Fruit fly (Drosophila melanogaster) whole organism, prepupa: ENCODE results near the gene CG17612.

Source experiments
- Blimp-1 ChIP-seq: fragments of 200-800 bp; sonication (Bioruptor generic); optimal IDR thresholded peaks from 3 replicates; lab custom pipeline; 2017; ENCODE audit warnings: missing biosample characterization, missing genetic modification characterization, mild to moderate bottlenecking, moderate library complexity, missing genetic modification reagents
- CG10669 ChIP-seq: fragments of 200-800 bp; sonication (Bioruptor generic); optimal IDR thresholded peaks from 3 replicates; lab custom pipeline; 2018; ENCODE audit warnings: missing biosample characterization, mild to moderate bottlenecking, missing genetic modification characterization, moderate library complexity
- CG11294 ChIP-seq: fragments of 200-800 bp; sonication (Bioruptor generic); IDR thresholded peaks from 2 replicates; pipeline ENCODE4 v1.3.6; 2022; ENCODE audit warnings: missing biosample characterization, missing genetic modification characterization
- CG11902 ChIP-seq: fragments of 200-800 bp; sonication (Bioruptor generic); optimal IDR thresholded peaks from 3 replicates; lab custom pipeline; 2016; ENCODE audit warnings: missing biosample characterization, missing genetic modification characterization
- CG15336 ChIP-seq: fragments of 200-800 bp; sonication (Bioruptor generic); IDR thresholded peaks from 2 replicates; pipeline ENCODE4 v1.3.6; 2022; ENCODE audit warnings: missing biosample characterization, missing genetic modification characterization
- CG1621 ChIP-seq: fragments of 200-800 bp; sonication (Bioruptor generic); optimal IDR thresholded peaks from 3 replicates; lab custom pipeline; 2018; ENCODE audit warnings: missing biosample characterization, mild to moderate bottlenecking, missing genetic modification characterization
- CG31627 ChIP-seq: fragments of 200-800 bp; sonication (Bioruptor generic); optimal IDR thresholded peaks from 3 replicates; lab custom pipeline; 2016; ENCODE audit warnings: missing biosample characterization, missing genetic modification characterization
- CG32006 ChIP-seq: fragments of 200-800 bp; sonication (Bioruptor generic); optimal IDR thresholded peaks from 3 replicates; lab custom pipeline; 2017; ENCODE audit warnings: missing biosample characterization, mild to moderate bottlenecking, missing genetic modification characterization
- CG34406 ChIP-seq: fragments of 200-800 bp; sonication (Bioruptor generic); optimal IDR thresholded peaks from 3 replicates; lab custom pipeline; 2016; ENCODE audit warnings: missing biosample characterization, missing genetic modification characterization
- CG3919 ChIP-seq: fragments of 200-800 bp; sonication (Bioruptor generic); optimal IDR thresholded peaks from 3 replicates; lab custom pipeline; 2016; ENCODE audit warnings: missing biosample characterization, missing genetic modification characterization
- CG4318 ChIP-seq: fragments of 200-800 bp; sonication (Bioruptor generic); optimal IDR thresholded peaks from 3 replicates; lab custom pipeline; 2017; ENCODE audit warnings: missing biosample characterization, mild to moderate bottlenecking, missing genetic modification characterization
- CG6163 ChIP-seq: fragments of 200-800 bp; sonication (Bioruptor generic); IDR thresholded peaks from 3 replicates; pipeline ENCODE4 v1.3.6; 2022; ENCODE audit warnings: missing biosample characterization, missing genetic modification characterization
- CG6276 ChIP-seq: fragments of 200-800 bp; sonication (Bioruptor generic); optimal IDR thresholded peaks from 2 replicates; lab custom pipeline; 2017; ENCODE audit warnings: missing biosample characterization, mild to moderate bottlenecking, missing genetic modification characterization
- CG6792 ChIP-seq: fragments of 200-800 bp; sonication (Bioruptor generic); optimal IDR thresholded peaks from 3 replicates; lab custom pipeline; 2016; ENCODE audit warnings: missing biosample characterization, missing genetic modification characterization
- CG6808 ChIP-seq: fragments of 200-800 bp; sonication (Bioruptor generic); optimal IDR thresholded peaks from 3 replicates; lab custom pipeline; 2017; ENCODE audit warnings: missing biosample characterization, missing genetic modification characterization, mild to moderate bottlenecking, moderate library complexity, missing genetic modification reagents
- CG6854 ChIP-seq: fragments of 200-800 bp; sonication (Bioruptor generic); optimal IDR thresholded peaks from 2 replicates; lab custom pipeline; 2017; ENCODE audit warnings: missing biosample characterization, mild to moderate bottlenecking, missing genetic modification characterization
- CG7368 ChIP-seq: fragments of 200-800 bp; sonication (Bioruptor generic); optimal IDR thresholded peaks from 3 replicates; lab custom pipeline; 2016; ENCODE audit warnings: missing biosample characterization, missing genetic modification characterization
- CG8119 ChIP-seq: fragments of 200-800 bp; sonication (Bioruptor generic); IDR thresholded peaks from 3 replicates; pipeline ENCODE4 v1.3.6; 2022; ENCODE audit warnings: missing biosample characterization, missing genetic modification characterization
- CG8632 ChIP-seq: fragments of 200-800 bp; sonication (Bioruptor generic); optimal IDR thresholded peaks from 3 replicates; lab custom pipeline; 2016; ENCODE audit warnings: missing biosample characterization, missing genetic modification characterization
- Eip75B ChIP-seq: fragments of 200-800 bp; sonication (Bioruptor generic); optimal IDR thresholded peaks from 3 replicates; lab custom pipeline; 2016; ENCODE audit warnings: missing biosample characterization, missing genetic modification characterization
- Eip78C ChIP-seq: fragments of 200-800 bp; sonication (Bioruptor generic); peaks from one replicate; lab custom pipeline; 2016; ENCODE audit warnings: missing biosample characterization, missing genetic modification characterization
- Eip93F ChIP-seq: fragments of 200-800 bp; sonication (Bioruptor generic); optimal IDR thresholded peaks from 2 replicates; lab custom pipeline; 2016; ENCODE audit warnings: missing biosample characterization, mild to moderate bottlenecking, missing genetic modification characterization
- Ets96B ChIP-seq: fragments of 200-800 bp; optimal IDR thresholded peaks from 2 replicates; lab custom pipeline; 2019; ENCODE audit warnings: missing biosample characterization, mild to moderate bottlenecking, missing genetic modification characterization, moderate library complexity
- Gug ChIP-seq: fragments of 200-800 bp; sonication (Bioruptor generic); IDR thresholded peaks from 2 replicates; pipeline ENCODE4 v1.3.6; 2022; ENCODE audit warnings: missing biosample characterization, missing genetic modification characterization
- Hr38 ChIP-seq: sonication (Bioruptor generic); optimal IDR thresholded peaks from 2 replicates; lab custom pipeline; 2016; ENCODE audit warnings: missing biosample characterization, missing genetic modification characterization
- Hr39 ChIP-seq: fragments of 200-800 bp; sonication (Bioruptor generic); optimal IDR thresholded peaks from 2 replicates; lab custom pipeline; 2016; ENCODE audit warnings: missing biosample characterization, missing genetic modification characterization
- Hr4 ChIP-seq: fragments of 200-800 bp; sonication (Bioruptor generic); optimal IDR thresholded peaks from 3 replicates; lab custom pipeline; 2016; ENCODE audit warnings: missing biosample characterization, missing genetic modification characterization
- Lpt ChIP-seq: fragments of 200-800 bp; sonication (Bioruptor generic); optimal IDR thresholded peaks from 3 replicates; lab custom pipeline; 2016; ENCODE audit warnings: missing biosample characterization, missing genetic modification characterization
- Met ChIP-seq: fragments of 200-800 bp; sonication (Bioruptor generic); optimal IDR thresholded peaks from 3 replicates; lab custom pipeline; 2016; ENCODE audit warnings: missing biosample characterization, missing genetic modification characterization
- OdsH ChIP-seq: fragments of 200-800 bp; sonication (Bioruptor generic); optimal IDR thresholded peaks from 3 replicates; lab custom pipeline; 2016; ENCODE audit warnings: missing biosample characterization, missing genetic modification characterization
- Sox14 ChIP-seq: fragments of 200-800 bp; sonication (Bioruptor generic); optimal IDR thresholded peaks from 3 replicates; lab custom pipeline; 2016; ENCODE audit warnings: missing biosample characterization, missing genetic modification characterization
- achi ChIP-seq: fragments of 200-800 bp; sonication (Bioruptor generic); optimal IDR thresholded peaks from 3 replicates; lab custom pipeline; 2016; ENCODE audit warnings: missing biosample characterization, missing genetic modification characterization
- acj6 ChIP-seq: fragments of 200-800 bp; sonication (Bioruptor generic); optimal IDR thresholded peaks from 3 replicates; lab custom pipeline; 2016; ENCODE audit warnings: missing biosample characterization, missing genetic modification characterization
- cyc ChIP-seq: fragments of 200-800 bp; sonication (Bioruptor generic); optimal IDR thresholded peaks from 3 replicates; lab custom pipeline; 2016; ENCODE audit warnings: missing biosample characterization, missing genetic modification characterization
- dac ChIP-seq: fragments of 200-800 bp; sonication (Bioruptor generic); optimal IDR thresholded peaks from 2 replicates; lab custom pipeline; 2017; ENCODE audit warnings: missing biosample characterization, mild to moderate bottlenecking, missing genetic modification characterization
- eg ChIP-seq: fragments of 200-800 bp; sonication (Bioruptor generic); IDR thresholded peaks from 3 replicates; pipeline ENCODE4 v1.3.6; 2022; ENCODE audit warnings: missing biosample characterization, missing genetic modification characterization
- esn ChIP-seq: fragments of 200-800 bp; sonication (Bioruptor generic); optimal IDR thresholded peaks from 2 replicates; lab custom pipeline; 2016; ENCODE audit warnings: missing biosample characterization, mild to moderate bottlenecking, missing genetic modification characterization, moderate library complexity
- fd59A ChIP-seq: fragments of 200-800 bp; sonication (Bioruptor generic); optimal IDR thresholded peaks from 2 replicates; lab custom pipeline; 2017; ENCODE audit warnings: missing biosample characterization, mild to moderate bottlenecking, missing genetic modification characterization, missing genetic modification reagents
- fd85E ChIP-seq: fragments of 200-800 bp; sonication (Bioruptor generic); optimal IDR thresholded peaks from 3 replicates; lab custom pipeline; 2016; ENCODE audit warnings: missing biosample characterization, missing genetic modification characterization
- lz ChIP-seq: fragments of 200-800 bp; sonication (Bioruptor generic); optimal IDR thresholded peaks from 3 replicates; lab custom pipeline; 2016; ENCODE audit warnings: missing biosample characterization, missing genetic modification characterization
- net ChIP-seq: fragments of 200-800 bp; sonication (Bioruptor generic); optimal IDR thresholded peaks from 3 replicates; lab custom pipeline; 2016; ENCODE audit warnings: missing biosample characterization, missing genetic modification characterization
- pdm3 ChIP-seq: fragments of 200-800 bp; sonication (Bioruptor generic); optimal IDR thresholded peaks from 3 replicates; lab custom pipeline; 2016; ENCODE audit warnings: missing biosample characterization, missing genetic modification characterization
- salr ChIP-seq, 2 experiments: fragments of 200-800 bp; sonication (Bioruptor generic); optimal IDR thresholded peaks; 3 replicates each; lab custom pipeline; 2016 to 2018; ENCODE audit warnings: missing biosample characterization in 2 of 2, missing genetic modification characterization in 2 of 2, mild to moderate bottlenecking in 1 of 2
- spab ChIP-seq: fragments of 200-800 bp; sonication (Bioruptor generic); optimal IDR thresholded peaks from 2 replicates; lab custom pipeline; 2017; ENCODE audit warnings: missing biosample characterization, mild to moderate bottlenecking, missing genetic modification characterization, missing genetic modification reagents
- ss ChIP-seq, 2 experiments: fragments of 200-800 bp; sonication (Bioruptor generic); optimal IDR thresholded peaks; 2 replicates in 1 of 2; 3 replicates in 1 of 2; lab custom pipeline; 2017 to 2018; ENCODE audit warnings: mild to moderate bottlenecking in 2 of 2, missing biosample characterization in 2 of 2, missing genetic modification characterization in 2 of 2, moderate library complexity in 1 of 2
- svp ChIP-seq: fragments of 200-800 bp; sonication (Bioruptor generic); peaks from one replicate; lab custom pipeline; 2016; ENCODE audit warnings: missing biosample characterization, missing genetic modification characterization
- topi ChIP-seq: fragments of 200-800 bp; sonication (Bioruptor generic); optimal IDR thresholded peaks from 3 replicates; lab custom pipeline; 2016; ENCODE audit warnings: missing biosample characterization, missing genetic modification characterization

CG17612 gene

dm6 chr2L:4416903-4417302 is 34.4 kb upstream of the CG17612 start (continued):
- peak; percentile 20 for TF ChIP-seq CG6792
- peak; percentile 43 for TF ChIP-seq Met
- no peak for TF ChIP-seq CG31627 (GFP tag; lab: Kevin White, UChicago)
- TF ChIP-seq spab = peak; percentile 34
- peak; percentile 66 for TF ChIP-seq svp (GFP tag; lab: Kevin White, UChicago)
- peak; percentile 44 for TF ChIP-seq esn (GFP tag; lab: Kevin White, UChicago)
- TF ChIP-seq salr (GFP tag; optimal IDR thresholded peaks at IDR 0.05; lab: Kevin White, UChicago) = no peak
- peak; percentile 31 for TF ChIP-seq CG6808 (GFP tag; lab: Kevin White, UChicago)
- TF ChIP-seq Hr38 (GFP tag; lab: Kevin White, UChicago) = no peak
- TF ChIP-seq Blimp-1 (GFP tag; lab: Kevin White, UChicago) = no peak
- TF ChIP-seq CG15336 = peak; percentile 51
- TF ChIP-seq eg (GFP tag; lab: Robert Waterston, UW) = peak; percentile 51; the same call in 2 of the 3 replicates
- no peak for TF ChIP-seq CG6854
- peak; percentile 41; the same call in 1 of the 3 replicates for TF ChIP-seq CG8119 (GFP tag; lab: Robert Waterston, UW)
- TF ChIP-seq Hr39 (GFP tag; lab: Kevin White, UChicago) = no peak
- TF ChIP-seq lz = peak; percentile 24
- peak; percentile 31 for TF ChIP-seq acj6
- TF ChIP-seq cyc (GFP tag; lab: Kevin White, UChicago) = peak; percentile 18
- TF ChIP-seq achi = peak; percentile 40
- TF ChIP-seq CG1621 (tag; lab: Kevin White, UChicago) = peak; percentile 26
- no peak for TF ChIP-seq CG11902
- peak; percentile 33 for TF ChIP-seq CG4318 (GFP tag; lab: Kevin White, UChicago)
- TF ChIP-seq topi = peak; percentile 20
- peak; percentile 61 for TF ChIP-seq CG10669
- no peak for TF ChIP-seq Lpt (GFP tag; lab: Kevin White, UChicago)
- no peak for TF ChIP-seq Sox14 (GFP tag; lab: Kevin White, UChicago)
- peak; percentile 28 for TF ChIP-seq Hr4 (GFP tag; lab: Kevin White, UChicago)
- peak; percentile 33 for TF ChIP-seq Eip75B (GFP tag; lab: Kevin White, UChicago)
- no peak for TF ChIP-seq dac (GFP tag; lab: Kevin White, UChicago)
- TF ChIP-seq CG8632 (GFP tag; lab: Kevin White, UChicago) = peak; percentile 32
- TF ChIP-seq Gug (GFP tag; lab: Robert Waterston, UW) = 0 out of 2 replicates have a peak, but pooled peaks have one; percentile 21
- TF ChIP-seq net (GFP tag; lab: Kevin White, UChicago) = no peak
- TF ChIP-seq CG7368 (GFP tag; lab: Kevin White, UChicago) = no peak
- TF ChIP-seq CG6276 = peak; percentile 4
- peak; percentile 33 for TF ChIP-seq OdsH (GFP tag; lab: Kevin White, UChicago)
- peak; percentile 10 for TF ChIP-seq fd59A (GFP tag; lab: Kevin White, UChicago)
- TF ChIP-seq, all 60 proteins: peak for 39

- TF ChIP-seq Hr4 (GFP tag; lab: Kevin White, UChicago) (peak; percentile 47), CG6163 (peak; percentile 49; the same call in 1 of the 3 replicates), net (GFP tag; lab: Kevin White, UChicago) (peak; percentile 40), dac (GFP tag; lab: Kevin White, UChicago) (no peak), Eip75B (GFP tag; lab: Kevin White, UChicago) (peak; percentile 53), topi (peak; percentile 26), Eip78C (GFP tag; lab: Kevin White, UChicago) (peak; percentile 79), CG6276 (peak; percentile 17), OdsH (GFP tag; lab: Kevin White, UChicago) (peak; percentile 50), ss (GFP tag; optimal IDR thresholded peaks at IDR 0.05; lab: Kevin White, UChicago) (peak in 1 of 2 experiments; percentile 33), CG8119 (GFP tag; lab: Robert Waterston, UW) (0 out of 3 replicates have a peak, but pooled peaks have one; percentile 24), spab (peak; percentile 31), CG11294 (GFP tag; lab: Robert Waterston, UW) (no peak), eg (GFP tag; lab: Robert Waterston, UW) (peak; percentile 45; the same call in 1 of the 3 replicates), acj6 (peak; percentile 23), Eip93F (no peak), Ets96B (peak; percentile 62), achi (peak; percentile 47), CG3919 (peak; percentile 53), cyc (GFP tag; lab: Kevin White, UChicago) (peak; percentile 32), svp (GFP tag; lab: Kevin White, UChicago) (peak; percentile 54), CG11902 (no peak), Lpt (GFP tag; lab: Kevin White, UChicago) (peak; percentile 23), Sox14 (GFP tag; lab: Kevin White, UChicago) (peak; percentile 43), pdm3 (GFP tag; lab: Kevin White, UChicago) (peak; percentile 48), CG6808 (GFP tag; lab: Kevin White, UChicago) (peak; percentile 27), CG34406 (GFP tag; lab: Kevin White, UChicago) (peak; percentile 18), CG32006 (GFP tag; lab: Kevin White, UChicago) (peak; percentile 50), Blimp-1 (GFP tag; lab: Kevin White, UChicago) (no peak), salr (GFP tag; optimal IDR thresholded peaks at IDR 0.05; lab: Kevin White, UChicago) (peak in 1 of 2 experiments; percentile 5), fd85E (GFP tag; lab: Kevin White, UChicago) (no peak), lz (peak; percentile 10)
Observed at dm6 chr2L:4416089-4416488, 33.6 kb upstream of the CG17612 start.
